Worm (Caenorhabditis elegans) whole organism, L4/young adult: ENCODE data around the gene acbp-4.

ENCODE experiments used
- W03F9.2 ChIP-seq: fragments of 150-350 bp; optimal IDR thresholded peaks from 2 replicates; lab custom pipeline; 2014; ENCODE audit warnings: missing biosample characterization, missing genetic modification characterization
- dao-5 ChIP-seq: sonication (generic microtip); optimal IDR thresholded peaks from 2 replicates; lab custom pipeline; 2016; ENCODE audit warnings: missing genotype, missing genetic modification characterization, moderate library complexity, missing compliant biosample characterization
- him-1 ChIP-seq: sonication (generic microtip); optimal IDR thresholded peaks from 2 replicates; lab custom pipeline; 2016; ENCODE audit warnings: missing genotype, missing genetic modification reagents, missing genetic modification characterization, missing compliant biosample characterization

ce11 chrIII:7357356-7357755 lies 48.4 kb upstream of the acbp-4 start, which contains the start of gene F08F8.10:
- no peak for TF ChIP-seq dao-5 (tag; lab: Kevin White, UChicago)
- no peak for TF ChIP-seq him-1
- TF ChIP-seq W03F9.2 = no peak
